Worm (Caenorhabditis elegans) whole organism, L4/young adult: ENCODE data around the gene cnc-9.

Source experiments
- W03F9.2 ChIP-seq: fragments of 150-350 bp; optimal IDR thresholded peaks from 2 replicates; lab custom pipeline; 2014; ENCODE audit warnings: missing biosample characterization, missing genetic modification characterization
- dao-5 ChIP-seq: sonication (generic microtip); optimal IDR thresholded peaks from 2 replicates; lab custom pipeline; 2016; ENCODE audit warnings: missing genotype, missing genetic modification characterization, moderate library complexity, missing compliant biosample characterization
- him-1 ChIP-seq: sonication (generic microtip); optimal IDR thresholded peaks from 2 replicates; lab custom pipeline; 2016; ENCODE audit warnings: missing genotype, missing genetic modification reagents, missing genetic modification characterization, missing compliant biosample characterization

- TF ChIP-seq W03F9.2 (tag; lab: Kevin White, UChicago) (no peak), dao-5 (tag; lab: Kevin White, UChicago) (no peak), him-1 (tag; lab: Kevin White, UChicago) (no peak)
Observed at ce11 chrV:7420162-7420561, 20.2 kb upstream of the cnc-9 start, which contains the start of gene srxa-4.
